Fruit fly (Drosophila melanogaster) whole organism, embryonic: Measurements from ENCODE around the gene Adgf-C.

ENCODE experiments used
- Awh ChIP-seq: fragments of 200-800 bp; sonication (Bioruptor generic); IDR thresholded peaks from 2 replicates; pipeline ENCODE4, ENCODE4 v1.3.6; 2022; ENCODE audit warnings: missing biosample characterization, missing genetic modification characterization
- CG10366 ChIP-seq: fragments of 200-800 bp; sonication (Bioruptor generic); IDR thresholded peaks from 2 replicates; pipeline ENCODE4 v1.3.6; 2022; ENCODE audit warnings: missing biosample characterization, missing genetic modification characterization
- CG11456 ChIP-seq: fragments of 200-800 bp; sonication (Bioruptor generic); IDR thresholded peaks from 3 replicates; pipeline ENCODE4 v1.3.6; 2022; ENCODE audit warnings: missing biosample characterization, missing genetic modification characterization
- CG1233 ChIP-seq: fragments of 200-800 bp; sonication (Bioruptor generic); optimal IDR thresholded peaks from 4 replicates; lab custom pipeline; 2018; ENCODE audit warnings: missing biosample characterization, mild to moderate bottlenecking, missing genetic modification characterization
- CG12942 ChIP-seq: fragments of 200-800 bp; sonication (Bioruptor generic); optimal IDR thresholded peaks from 3 replicates; lab custom pipeline; 2016; ENCODE audit warnings: missing biosample characterization, missing genetic modification characterization
- CG13894 ChIP-seq: fragments of 200-800 bp; sonication (Bioruptor generic); optimal IDR thresholded peaks from 3 replicates; lab custom pipeline; 2018; ENCODE audit warnings: missing biosample characterization, mild to moderate bottlenecking, missing genetic modification characterization, moderate library complexity
- CG15269 ChIP-seq: fragments of 200-800 bp; sonication (Bioruptor generic); optimal IDR thresholded peaks from 2 replicates; lab custom pipeline; 2018; ENCODE audit warnings: missing biosample characterization, mild to moderate bottlenecking, missing genetic modification characterization, moderate library complexity
- CG15479 ChIP-seq: fragments of 200-800 bp; sonication (Bioruptor generic); optimal IDR thresholded peaks from 3 replicates; lab custom pipeline; 2019; ENCODE audit warnings: missing biosample characterization, mild to moderate bottlenecking, missing genetic modification characterization, moderate library complexity
- CG16815 ChIP-seq: fragments of 200-800 bp; sonication (Bioruptor generic); optimal IDR thresholded peaks from 3 replicates; lab custom pipeline; 2017; ENCODE audit warnings: missing biosample characterization, mild to moderate bottlenecking, missing genetic modification characterization
- CG16863 ChIP-seq: fragments of 200-800 bp; sonication (Bioruptor generic); optimal IDR thresholded peaks from 3 replicates; lab custom pipeline; 2016; ENCODE audit warnings: missing biosample characterization, missing genetic modification characterization
- CG17328 ChIP-seq: fragments of 200-800 bp; sonication (Bioruptor generic); IDR thresholded peaks from 2 replicates; pipeline ENCODE4 v1.3.6; 2022; ENCODE audit warnings: missing biosample characterization, missing genetic modification characterization
- CG18619 ChIP-seq: fragments of 200-800 bp; sonication (Bioruptor generic); optimal IDR thresholded peaks from 3 replicates; lab custom pipeline; 2017; ENCODE audit warnings: missing biosample characterization, mild to moderate bottlenecking, missing genetic modification characterization
- CG18764 ChIP-seq: fragments of 200-800 bp; sonication (Bioruptor generic); optimal IDR thresholded peaks from 3 replicates; lab custom pipeline; 2016; ENCODE audit warnings: missing biosample characterization, missing genetic modification characterization
- CG2202 ChIP-seq: fragments of 200-800 bp; sonication (Bioruptor generic); optimal IDR thresholded peaks from 2 replicates; lab custom pipeline; 2018; ENCODE audit warnings: missing biosample characterization, mild to moderate bottlenecking, missing genetic modification characterization
- CG2889 ChIP-seq: fragments of 200-800 bp; sonication (Bioruptor generic); IDR thresholded peaks from 3 replicates; pipeline ENCODE4 v1.3.6; 2022; ENCODE audit warnings: missing biosample characterization, missing genetic modification characterization
- CG31224 ChIP-seq: fragments of 200-800 bp; sonication (Bioruptor generic); IDR thresholded peaks from 2 replicates; pipeline ENCODE4 v1.3.6; 2022; ENCODE audit warnings: missing biosample characterization, missing genetic modification characterization
- CG31365 ChIP-seq: fragments of 200-800 bp; sonication (Bioruptor generic); optimal IDR thresholded peaks from 2 replicates; lab custom pipeline; 2018; ENCODE audit warnings: missing biosample characterization, mild to moderate bottlenecking, missing genetic modification characterization
- CG4360 ChIP-seq: fragments of 200-800 bp; sonication (Bioruptor generic); IDR thresholded peaks from 2 replicates; pipeline ENCODE4 v1.3.6; 2022; ENCODE audit warnings: missing biosample characterization, missing genetic modification characterization
- CG6683 ChIP-seq: fragments of 200-800 bp; sonication (Bioruptor generic); optimal IDR thresholded peaks from 2 replicates; lab custom pipeline; 2017; ENCODE audit warnings: missing biosample characterization, mild to moderate bottlenecking, missing genetic modification characterization, missing genetic modification reagents
- CG6854 ChIP-seq: fragments of 200-800 bp; sonication (Bioruptor generic); optimal IDR thresholded peaks from 3 replicates; lab custom pipeline; 2017; ENCODE audit warnings: missing biosample characterization, mild to moderate bottlenecking, missing genetic modification characterization
- CG7271 ChIP-seq: fragments of 200-800 bp; sonication (Bioruptor generic); optimal IDR thresholded peaks from 2 replicates; lab custom pipeline; 2018; ENCODE audit warnings: missing biosample characterization, mild to moderate bottlenecking, missing genetic modification characterization, moderate library complexity
- CG8765 ChIP-seq: fragments of 200-800 bp; sonication (Bioruptor generic); IDR thresholded peaks from 2 replicates; pipeline ENCODE4 v1.3.6; 2022; ENCODE audit warnings: missing biosample characterization, missing genetic modification characterization
- CG9437 ChIP-seq: fragments of 200-800 bp; sonication (Bioruptor generic); optimal IDR thresholded peaks from 2 replicates; lab custom pipeline; 2018; ENCODE audit warnings: missing biosample characterization, mild to moderate bottlenecking, missing genetic modification characterization
- CG9609 ChIP-seq: fragments of 200-800 bp; sonication (Bioruptor generic); optimal IDR thresholded peaks from 3 replicates; lab custom pipeline; 2016; ENCODE audit warnings: missing biosample characterization, missing genetic modification characterization
- D ChIP-seq, 2 experiments: fragments of 200-800 bp in 1 of 2; fragments of >200 bp in 1 of 2; sonication (Bioruptor generic) in 1 of 2; optimal IDR thresholded peaks; 2 replicates in 1 of 2; 3 replicates in 1 of 2; lab custom pipeline; 2017; ENCODE audit warnings: mild to moderate bottlenecking in 1 of 2, missing biosample characterization in 1 of 2, missing genetic modification characterization in 1 of 2, missing genetic modification reagents in 1 of 2
- Dad ChIP-seq: fragments of 200-800 bp; sonication (Bioruptor generic); optimal IDR thresholded peaks from 3 replicates; lab custom pipeline; 2016; ENCODE audit warnings: missing biosample characterization, missing genetic modification characterization
- Dip3 ChIP-seq: fragments of 200-800 bp; sonication (Bioruptor generic); optimal IDR thresholded peaks from 3 replicates; lab custom pipeline; 2016; ENCODE audit warnings: missing biosample characterization, missing genetic modification characterization
- Dll ChIP-seq: fragments of 200-800 bp; sonication (Bioruptor generic); IDR thresholded peaks from 4 replicates; pipeline ENCODE4 v1.3.6; 2022; ENCODE audit warnings: missing biosample characterization, missing genetic modification characterization; ENCODE audit not compliant: partially characterized antibody
- Hand ChIP-seq: fragments of 200-800 bp; sonication (Bioruptor generic); optimal IDR thresholded peaks from 2 replicates; lab custom pipeline; 2017; ENCODE audit warnings: mild to moderate bottlenecking, missing biosample characterization, missing genetic modification reagents, missing genetic modification characterization
- Mes4 ChIP-seq: fragments of 200-800 bp; sonication (Bioruptor generic); optimal IDR thresholded peaks from 2 replicates; lab custom pipeline; 2016; ENCODE audit warnings: missing biosample characterization, missing genetic modification characterization
- Pdp1 ChIP-seq, 2 experiments: fragments of 200-800 bp; sonication (Bioruptor generic); optimal IDR thresholded peaks; 3 replicates each; lab custom pipeline; 2016; ENCODE audit warnings: missing biosample characterization in 2 of 2, missing genetic modification characterization in 2 of 2, mild to moderate bottlenecking in 1 of 2, moderate library complexity in 1 of 2
- Sin3A ChIP-seq: fragments of >200 bp; optimal IDR thresholded peaks from 2 replicates; lab custom pipeline; 2018
- ab ChIP-seq: fragments of 200-800 bp; sonication (Bioruptor generic); optimal IDR thresholded peaks from 2 replicates; lab custom pipeline; 2016; ENCODE audit warnings: missing biosample characterization, missing genetic modification characterization
- amos ChIP-seq: fragments of 200-800 bp; sonication (Bioruptor generic); IDR thresholded peaks from 2 replicates; pipeline ENCODE4 v1.3.6; 2022; ENCODE audit warnings: missing biosample characterization, missing genetic modification characterization; ENCODE audit not compliant: partially characterized antibody
- aop ChIP-seq: fragments of 200-800 bp; sonication (Bioruptor generic); IDR thresholded peaks from 2 replicates; pipeline ENCODE4 v1.3.6; 2022; ENCODE audit warnings: missing biosample characterization, missing genetic modification characterization
- ap ChIP-seq: fragments of 200-800 bp; sonication (Bioruptor generic); IDR thresholded peaks from 2 replicates; pipeline ENCODE4 v1.3.6; 2022; ENCODE audit warnings: missing biosample characterization, missing genetic modification characterization
- dan ChIP-seq: fragments of 200-800 bp; sonication (Bioruptor generic); IDR thresholded peaks from 2 replicates; pipeline ENCODE4 v1.3.6; 2022; ENCODE audit warnings: missing biosample characterization, missing genetic modification characterization
- danr ChIP-seq: fragments of 200-800 bp; sonication (Bioruptor generic); IDR thresholded peaks from 2 replicates; pipeline ENCODE4 v1.3.6; 2022; ENCODE audit warnings: missing biosample characterization, missing genetic modification characterization
- dati ChIP-seq: fragments of 200-800 bp; sonication (Bioruptor generic); IDR thresholded peaks from 2 replicates; pipeline ENCODE4 v1.3.6; 2022; ENCODE audit warnings: missing biosample characterization, missing genetic modification characterization
- fd3F ChIP-seq: fragments of 200-800 bp; sonication (Bioruptor generic); optimal IDR thresholded peaks from 2 replicates; lab custom pipeline; 2018; ENCODE audit warnings: missing biosample characterization, mild to moderate bottlenecking, missing genetic modification characterization, moderate library complexity
- fd96Cb ChIP-seq: fragments of 200-800 bp; sonication (Bioruptor generic); optimal IDR thresholded peaks from 2 replicates; lab custom pipeline; 2018; ENCODE audit warnings: missing biosample characterization, mild to moderate bottlenecking, missing genetic modification characterization, moderate library complexity
- jigr1 ChIP-seq: fragments of 200-800 bp; sonication (Bioruptor generic); IDR thresholded peaks from 3 replicates; pipeline ENCODE4 v1.3.6; 2022; ENCODE audit warnings: missing biosample characterization, missing genetic modification characterization
- lilli ChIP-seq: fragments of 200-800 bp; sonication (Bioruptor generic); optimal IDR thresholded peaks from 3 replicates; lab custom pipeline; 2016; ENCODE audit warnings: missing biosample characterization, missing genetic modification characterization
- maf-S ChIP-seq: fragments of 200-800 bp; sonication (Bioruptor generic); optimal IDR thresholded peaks from 2 replicates; lab custom pipeline; 2016; ENCODE audit warnings: missing biosample characterization, missing genetic modification characterization
- otp ChIP-seq: fragments of 200-800 bp; sonication (Bioruptor generic); IDR thresholded peaks from 3 replicates; pipeline ENCODE4, ENCODE4 v1.3.6; 2022; ENCODE audit warnings: missing biosample characterization, missing genetic modification characterization
- pb ChIP-seq: fragments of 200-800 bp; sonication (Bioruptor generic); optimal IDR thresholded peaks from 3 replicates; lab custom pipeline; 2016; ENCODE audit warnings: missing biosample characterization, missing genetic modification characterization
- prd ChIP-seq, 3 experiments: fragments of >200 bp in 2 of 3; fragments of 200-800 bp in 1 of 3; sonication (Bioruptor generic) in 1 of 3; optimal IDR thresholded peaks in 2 of 3; IDR thresholded peaks in 1 of 3; 2 replicates in 2 of 3; 3 replicates in 1 of 3; pipeline versions ENCODE4 v1.3.6 to Lab custom; 2017 to 2022; ENCODE audit warnings: missing biosample characterization in 1 of 3, missing genetic modification characterization in 1 of 3
- slbo ChIP-seq: fragments of 200-800 bp; sonication (Bioruptor generic); IDR thresholded peaks from 2 replicates; pipeline ENCODE4 v1.3.6; 2022; ENCODE audit warnings: missing biosample characterization, missing genetic modification characterization
- sr ChIP-seq: fragments of 200-800 bp; sonication (Bioruptor generic); IDR thresholded peaks from 3 replicates; pipeline ENCODE4 v1.3.6; 2022; ENCODE audit warnings: missing biosample characterization, missing genetic modification characterization
- tna ChIP-seq: fragments of 200-800 bp; sonication (Bioruptor generic); IDR thresholded peaks from 2 replicates; pipeline ENCODE4 v1.3.6; 2022; ENCODE audit warnings: missing biosample characterization, missing genetic modification characterization; ENCODE audit not compliant: partially characterized antibody
- yki ChIP-seq: fragments of >200 bp; optimal IDR thresholded peaks from 3 replicates; lab custom pipeline; 2018

Gene Adgf-C

DNA sequence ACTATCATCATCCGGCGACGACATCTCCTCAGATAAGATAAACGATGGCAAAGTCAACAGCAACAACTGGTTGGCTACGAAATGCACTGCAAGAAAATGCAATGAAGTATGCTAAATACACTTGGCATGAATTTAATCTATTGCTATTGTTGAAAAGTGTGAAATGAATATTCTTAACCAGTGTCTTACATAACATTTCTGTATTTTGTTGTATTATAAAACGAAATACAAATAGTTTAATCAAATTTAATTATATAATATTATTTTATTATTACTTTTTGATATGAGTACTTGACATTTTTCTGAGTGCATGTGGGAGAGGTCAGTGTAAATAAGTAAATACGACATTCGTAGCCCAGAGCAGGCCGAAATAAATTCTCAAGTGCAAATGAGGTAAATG is 7.0 kb downstream of the Adgf-C start (continued):
- no peak for TF ChIP-seq yki
- TF ChIP-seq jigr1, result no peak
- no peak for TF ChIP-seq CG16815 (GFP tag; lab: Kevin White, UChicago)
- 0 out of 2 replicates have a peak, but pooled peaks have one; percentile 14 for TF ChIP-seq CG17328 (GFP tag; lab: Robert Waterston, UW)
- 0 out of 2 replicates have a peak, but pooled peaks have one; percentile 7 for TF ChIP-seq danr (GFP tag; lab: Robert Waterston, UW)
- no peak for TF ChIP-seq CG9609 (GFP tag; lab: Kevin White, UChicago)
- TF ChIP-seq fd96Cb (tag; lab: Kevin White, UChicago), result peak; percentile 41
- TF ChIP-seq CG4360 (GFP tag; lab: Robert Waterston, UW), result no peak
- no peak for TF ChIP-seq otp (GFP tag; lab: Robert Waterston, UW)
- TF ChIP-seq CG13894 (tag; lab: Kevin White, UChicago), result no peak
- no peak for TF ChIP-seq Dip3 (GFP tag; lab: Kevin White, UChicago)
- no peak for TF ChIP-seq CG31224
- no peak for TF ChIP-seq CG6683 (GFP tag; lab: Kevin White, UChicago)
- TF ChIP-seq CG15269, result peak; percentile 28
- peak; percentile 32 for TF ChIP-seq CG9437 (GFP tag; lab: Kevin White, UChicago)
- TF ChIP-seq Dll, result no peak
- TF ChIP-seq prd (optimal IDR thresholded peaks at IDR 0.05; lab: Kevin White, UChicago), result no peak
- peak; percentile 65; the same call in 2 of the 3 replicates for TF ChIP-seq prd (GFP tag; IDR thresholded peaks at IDR 0.05; lab: Robert Waterston, UW)
- no peak for TF ChIP-seq CG18764 (GFP tag; lab: Kevin White, UChicago)
- no peak for TF ChIP-seq tna (GFP tag; lab: Robert Waterston, UW)
- TF ChIP-seq Hand (GFP tag; lab: Kevin White, UChicago), result no peak
- TF ChIP-seq ap (GFP tag; lab: Robert Waterston, UW), result no peak
- TF ChIP-seq Sin3A (lab: Kevin White, UChicago), result no peak
- TF ChIP-seq CG18619 (GFP tag; lab: Kevin White, UChicago), result peak; percentile 8
- TF ChIP-seq CG6854, result no peak
- no peak for TF ChIP-seq CG8765 (GFP tag; lab: Robert Waterston, UW)
- TF ChIP-seq CG1233, result peak; percentile 51
- TF ChIP-seq Mes4 (GFP tag; lab: Kevin White, UChicago), result no peak
- peak in 1 of 2 experiments; percentile 32 for TF ChIP-seq Pdp1 (GFP tag; optimal IDR thresholded peaks at IDR 0.05; lab: Kevin White, UChicago)
- no peak for TF ChIP-seq CG12942
- TF ChIP-seq CG16863, result no peak
- no peak for TF ChIP-seq lilli (GFP tag; lab: Kevin White, UChicago)
- TF ChIP-seq CG7271 (tag; lab: Kevin White, UChicago), result peak; percentile 49
- TF ChIP-seq CG15479, result no peak
- no peak for TF ChIP-seq aop (GFP tag; lab: Robert Waterston, UW)
- TF ChIP-seq fd3F (GFP tag; lab: Kevin White, UChicago), result no peak
- no peak for TF ChIP-seq sr (GFP tag; lab: Robert Waterston, UW)
- no peak for TF ChIP-seq pb (GFP tag; lab: Kevin White, UChicago)
- no peak for TF ChIP-seq D (optimal IDR thresholded peaks at IDR 0.05; lab: Kevin White, UChicago)
- peak; percentile 33 for TF ChIP-seq D (GFP tag; optimal IDR thresholded peaks at IDR 0.05; lab: Kevin White, UChicago)
- no peak for TF ChIP-seq ab (GFP tag; lab: Kevin White, UChicago)
- TF ChIP-seq amos, result no peak
- no peak for TF ChIP-seq CG10366
- no peak for TF ChIP-seq CG2889
- no peak for TF ChIP-seq maf-S (GFP tag; lab: Kevin White, UChicago)
- no peak for TF ChIP-seq Awh (GFP tag; lab: Robert Waterston, UW)
- no peak for TF ChIP-seq dan (GFP tag; lab: Robert Waterston, UW)
- TF ChIP-seq CG31365, result no peak
- TF ChIP-seq CG11456 (GFP tag; lab: Robert Waterston, UW), result no peak
- TF ChIP-seq slbo, result no peak
- no peak for TF ChIP-seq CG2202 (tag; lab: Kevin White, UChicago)
- no peak for TF ChIP-seq Dad
- TF ChIP-seq dati, result no peak
